Fruit fly (Drosophila melanogaster) whole organism, prepupa: Measurements from ENCODE around the gene DNAlig3.

ENCODE experiments used
- Blimp-1 ChIP-seq: fragments of 200-800 bp; sonication (Bioruptor generic); optimal IDR thresholded peaks from 3 replicates; lab custom pipeline; 2017; ENCODE audit warnings: missing biosample characterization, missing genetic modification characterization, mild to moderate bottlenecking, moderate library complexity, missing genetic modification reagents
- CG10631 ChIP-seq: fragments of 200-800 bp; sonication (Bioruptor generic); optimal IDR thresholded peaks from 2 replicates; lab custom pipeline; 2016; ENCODE audit warnings: missing biosample characterization, missing genetic modification characterization
- CG10669 ChIP-seq: fragments of 200-800 bp; sonication (Bioruptor generic); optimal IDR thresholded peaks from 3 replicates; lab custom pipeline; 2018; ENCODE audit warnings: missing biosample characterization, mild to moderate bottlenecking, missing genetic modification characterization, moderate library complexity
- CG11294 ChIP-seq: fragments of 200-800 bp; sonication (Bioruptor generic); IDR thresholded peaks from 2 replicates; pipeline ENCODE4 v1.3.6; 2022; ENCODE audit warnings: missing biosample characterization, missing genetic modification characterization
- CG11762 ChIP-seq: fragments of 200-800 bp; sonication (Bioruptor generic); optimal IDR thresholded peaks from 3 replicates; lab custom pipeline; 2016; ENCODE audit warnings: missing biosample characterization, missing genetic modification characterization; ENCODE audit not compliant: insufficient read depth
- CG11902 ChIP-seq: fragments of 200-800 bp; sonication (Bioruptor generic); optimal IDR thresholded peaks from 3 replicates; lab custom pipeline; 2016; ENCODE audit warnings: missing biosample characterization, missing genetic modification characterization
- CG15336 ChIP-seq: fragments of 200-800 bp; sonication (Bioruptor generic); IDR thresholded peaks from 2 replicates; pipeline ENCODE4 v1.3.6; 2022; ENCODE audit warnings: missing biosample characterization, missing genetic modification characterization
- CG16779 ChIP-seq: fragments of 200-800 bp; sonication (Bioruptor generic); optimal IDR thresholded peaks from 3 replicates; lab custom pipeline; 2017; ENCODE audit warnings: missing biosample characterization, mild to moderate bottlenecking, missing genetic modification characterization
- CG3032 ChIP-seq: fragments of 200-800 bp; optimal IDR thresholded peaks from 2 replicates; lab custom pipeline; 2019; ENCODE audit warnings: missing biosample characterization, mild to moderate bottlenecking, missing genetic modification characterization, moderate library complexity
- CG31627 ChIP-seq: fragments of 200-800 bp; sonication (Bioruptor generic); optimal IDR thresholded peaks from 3 replicates; lab custom pipeline; 2016; ENCODE audit warnings: missing biosample characterization, missing genetic modification characterization
- CG32006 ChIP-seq: fragments of 200-800 bp; sonication (Bioruptor generic); optimal IDR thresholded peaks from 3 replicates; lab custom pipeline; 2017; ENCODE audit warnings: missing biosample characterization, mild to moderate bottlenecking, missing genetic modification characterization
- CG3919 ChIP-seq: fragments of 200-800 bp; sonication (Bioruptor generic); optimal IDR thresholded peaks from 3 replicates; lab custom pipeline; 2016; ENCODE audit warnings: missing biosample characterization, missing genetic modification characterization
- CG4318 ChIP-seq: fragments of 200-800 bp; sonication (Bioruptor generic); optimal IDR thresholded peaks from 3 replicates; lab custom pipeline; 2017; ENCODE audit warnings: missing biosample characterization, mild to moderate bottlenecking, missing genetic modification characterization
- CG6163 ChIP-seq: fragments of 200-800 bp; sonication (Bioruptor generic); IDR thresholded peaks from 3 replicates; pipeline ENCODE4 v1.3.6; 2022; ENCODE audit warnings: missing biosample characterization, missing genetic modification characterization
- CG6276 ChIP-seq: fragments of 200-800 bp; sonication (Bioruptor generic); optimal IDR thresholded peaks from 2 replicates; lab custom pipeline; 2017; ENCODE audit warnings: missing biosample characterization, mild to moderate bottlenecking, missing genetic modification characterization
- CG6792 ChIP-seq: fragments of 200-800 bp; sonication (Bioruptor generic); optimal IDR thresholded peaks from 3 replicates; lab custom pipeline; 2016; ENCODE audit warnings: missing biosample characterization, missing genetic modification characterization
- CG6854 ChIP-seq: fragments of 200-800 bp; sonication (Bioruptor generic); optimal IDR thresholded peaks from 2 replicates; lab custom pipeline; 2017; ENCODE audit warnings: missing biosample characterization, mild to moderate bottlenecking, missing genetic modification characterization
- CG7368 ChIP-seq: fragments of 200-800 bp; sonication (Bioruptor generic); optimal IDR thresholded peaks from 3 replicates; lab custom pipeline; 2016; ENCODE audit warnings: missing biosample characterization, missing genetic modification characterization
- CG8119 ChIP-seq: fragments of 200-800 bp; sonication (Bioruptor generic); IDR thresholded peaks from 3 replicates; pipeline ENCODE4 v1.3.6; 2022; ENCODE audit warnings: missing biosample characterization, missing genetic modification characterization
- CG8632 ChIP-seq: fragments of 200-800 bp; sonication (Bioruptor generic); optimal IDR thresholded peaks from 3 replicates; lab custom pipeline; 2016; ENCODE audit warnings: missing biosample characterization, missing genetic modification characterization
- CG9139 ChIP-seq: fragments of 200-800 bp; sonication (Bioruptor generic); optimal IDR thresholded peaks from 3 replicates; lab custom pipeline; 2017; ENCODE audit warnings: missing biosample characterization, mild to moderate bottlenecking, missing genetic modification characterization
- Eip75B ChIP-seq: fragments of 200-800 bp; sonication (Bioruptor generic); optimal IDR thresholded peaks from 3 replicates; lab custom pipeline; 2016; ENCODE audit warnings: missing biosample characterization, missing genetic modification characterization
- Eip93F ChIP-seq: fragments of 200-800 bp; sonication (Bioruptor generic); optimal IDR thresholded peaks from 2 replicates; lab custom pipeline; 2016; ENCODE audit warnings: missing biosample characterization, mild to moderate bottlenecking, missing genetic modification characterization
- Ets21C ChIP-seq: fragments of 200-800 bp; sonication (Bioruptor generic); optimal IDR thresholded peaks from 3 replicates; lab custom pipeline; 2016; ENCODE audit warnings: missing biosample characterization, missing genetic modification characterization
- Ets96B ChIP-seq: fragments of 200-800 bp; optimal IDR thresholded peaks from 2 replicates; lab custom pipeline; 2019; ENCODE audit warnings: missing biosample characterization, mild to moderate bottlenecking, missing genetic modification characterization, moderate library complexity
- Gug ChIP-seq: fragments of 200-800 bp; sonication (Bioruptor generic); IDR thresholded peaks from 2 replicates; pipeline ENCODE4 v1.3.6; 2022; ENCODE audit warnings: missing biosample characterization, missing genetic modification characterization
- Hr38 ChIP-seq: sonication (Bioruptor generic); optimal IDR thresholded peaks from 2 replicates; lab custom pipeline; 2016; ENCODE audit warnings: missing biosample characterization, missing genetic modification characterization
- Hr39 ChIP-seq: fragments of 200-800 bp; sonication (Bioruptor generic); optimal IDR thresholded peaks from 2 replicates; lab custom pipeline; 2016; ENCODE audit warnings: missing biosample characterization, missing genetic modification characterization
- Hr4 ChIP-seq: fragments of 200-800 bp; sonication (Bioruptor generic); optimal IDR thresholded peaks from 3 replicates; lab custom pipeline; 2016; ENCODE audit warnings: missing biosample characterization, missing genetic modification characterization
- Lpt ChIP-seq: fragments of 200-800 bp; sonication (Bioruptor generic); optimal IDR thresholded peaks from 3 replicates; lab custom pipeline; 2016; ENCODE audit warnings: missing biosample characterization, missing genetic modification characterization
- Met ChIP-seq: fragments of 200-800 bp; sonication (Bioruptor generic); optimal IDR thresholded peaks from 3 replicates; lab custom pipeline; 2016; ENCODE audit warnings: missing biosample characterization, missing genetic modification characterization
- OdsH ChIP-seq: fragments of 200-800 bp; sonication (Bioruptor generic); optimal IDR thresholded peaks from 3 replicates; lab custom pipeline; 2016; ENCODE audit warnings: missing biosample characterization, missing genetic modification characterization
- Smox ChIP-seq: fragments of 200-800 bp; sonication (Bioruptor generic); optimal IDR thresholded peaks from 3 replicates; lab custom pipeline; 2016; ENCODE audit warnings: missing biosample characterization, missing genetic modification characterization
- Sox102F ChIP-seq: fragments of 200-800 bp; sonication (Bioruptor generic); optimal IDR thresholded peaks from 2 replicates; lab custom pipeline; 2016; ENCODE audit warnings: missing biosample characterization, mild to moderate bottlenecking, missing genetic modification characterization
- Sox14 ChIP-seq: fragments of 200-800 bp; sonication (Bioruptor generic); optimal IDR thresholded peaks from 3 replicates; lab custom pipeline; 2016; ENCODE audit warnings: missing biosample characterization, missing genetic modification characterization
- Sox15 ChIP-seq: fragments of 200-800 bp; sonication (Bioruptor generic); optimal IDR thresholded peaks from 3 replicates; lab custom pipeline; 2016; ENCODE audit warnings: missing biosample characterization, missing genetic modification characterization
- achi ChIP-seq: fragments of 200-800 bp; sonication (Bioruptor generic); optimal IDR thresholded peaks from 3 replicates; lab custom pipeline; 2016; ENCODE audit warnings: missing biosample characterization, missing genetic modification characterization
- acj6 ChIP-seq: fragments of 200-800 bp; sonication (Bioruptor generic); optimal IDR thresholded peaks from 3 replicates; lab custom pipeline; 2016; ENCODE audit warnings: missing biosample characterization, missing genetic modification characterization
- cyc ChIP-seq: fragments of 200-800 bp; sonication (Bioruptor generic); optimal IDR thresholded peaks from 3 replicates; lab custom pipeline; 2016; ENCODE audit warnings: missing biosample characterization, missing genetic modification characterization
- dac ChIP-seq: fragments of 200-800 bp; sonication (Bioruptor generic); optimal IDR thresholded peaks from 2 replicates; lab custom pipeline; 2017; ENCODE audit warnings: missing biosample characterization, mild to moderate bottlenecking, missing genetic modification characterization
- eg ChIP-seq: fragments of 200-800 bp; sonication (Bioruptor generic); IDR thresholded peaks from 3 replicates; pipeline ENCODE4 v1.3.6; 2022; ENCODE audit warnings: missing biosample characterization, missing genetic modification characterization
- esn ChIP-seq: fragments of 200-800 bp; sonication (Bioruptor generic); optimal IDR thresholded peaks from 2 replicates; lab custom pipeline; 2016; ENCODE audit warnings: missing biosample characterization, mild to moderate bottlenecking, missing genetic modification characterization, moderate library complexity
- fd59A ChIP-seq: fragments of 200-800 bp; sonication (Bioruptor generic); optimal IDR thresholded peaks from 2 replicates; lab custom pipeline; 2017; ENCODE audit warnings: missing biosample characterization, mild to moderate bottlenecking, missing genetic modification characterization, missing genetic modification reagents
- fd85E ChIP-seq: fragments of 200-800 bp; sonication (Bioruptor generic); optimal IDR thresholded peaks from 3 replicates; lab custom pipeline; 2016; ENCODE audit warnings: missing biosample characterization, missing genetic modification characterization
- fkh ChIP-seq: fragments of 200-800 bp; sonication (Bioruptor generic); optimal IDR thresholded peaks from 3 replicates; lab custom pipeline; 2017; ENCODE audit warnings: missing biosample characterization, mild to moderate bottlenecking, missing genetic modification characterization, moderate library complexity
- lz ChIP-seq: fragments of 200-800 bp; sonication (Bioruptor generic); optimal IDR thresholded peaks from 3 replicates; lab custom pipeline; 2016; ENCODE audit warnings: missing biosample characterization, missing genetic modification characterization
- net ChIP-seq: fragments of 200-800 bp; sonication (Bioruptor generic); optimal IDR thresholded peaks from 3 replicates; lab custom pipeline; 2016; ENCODE audit warnings: missing biosample characterization, missing genetic modification characterization
- pdm3 ChIP-seq: fragments of 200-800 bp; sonication (Bioruptor generic); optimal IDR thresholded peaks from 3 replicates; lab custom pipeline; 2016; ENCODE audit warnings: missing biosample characterization, missing genetic modification characterization
- salr ChIP-seq, 2 experiments: fragments of 200-800 bp; sonication (Bioruptor generic); optimal IDR thresholded peaks; 3 replicates each; lab custom pipeline; 2016 to 2018; ENCODE audit warnings: missing biosample characterization in 2 of 2, missing genetic modification characterization in 2 of 2, mild to moderate bottlenecking in 1 of 2
- spab ChIP-seq: fragments of 200-800 bp; sonication (Bioruptor generic); optimal IDR thresholded peaks from 2 replicates; lab custom pipeline; 2017; ENCODE audit warnings: missing biosample characterization, mild to moderate bottlenecking, missing genetic modification characterization, missing genetic modification reagents
- svp ChIP-seq: fragments of 200-800 bp; sonication (Bioruptor generic); peaks from one replicate; lab custom pipeline; 2016; ENCODE audit warnings: missing biosample characterization, missing genetic modification characterization
- topi ChIP-seq: fragments of 200-800 bp; sonication (Bioruptor generic); optimal IDR thresholded peaks from 3 replicates; lab custom pipeline; 2016; ENCODE audit warnings: missing biosample characterization, missing genetic modification characterization
- vri ChIP-seq: fragments of 200-800 bp; sonication (Bioruptor generic); optimal IDR thresholded peaks from 3 replicates; lab custom pipeline; 2016; ENCODE audit warnings: missing biosample characterization, mild to moderate bottlenecking, missing genetic modification characterization

DNAlig3 gene

DNA sequence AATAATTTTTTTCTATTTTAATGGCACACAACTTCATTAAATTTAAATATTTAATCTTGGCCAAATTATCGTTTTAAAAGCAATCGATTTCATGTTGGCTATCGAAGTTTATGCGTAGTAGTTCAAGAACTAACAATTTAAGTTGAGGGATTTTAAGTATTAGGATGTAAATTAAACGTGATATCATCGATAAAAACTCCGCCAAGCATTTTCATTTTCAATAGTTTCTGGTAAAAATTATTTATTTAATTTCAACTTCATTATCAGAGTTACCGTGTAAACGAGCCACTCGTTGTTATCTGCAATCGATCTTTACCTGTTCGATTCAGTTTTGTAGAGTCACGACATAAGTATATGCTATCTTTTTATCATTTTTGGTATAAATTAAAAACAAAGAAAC lies 1.3 kb upstream of the DNAlig3 start:
- peak; percentile 96 for TF ChIP-seq CG11902
- TF ChIP-seq cyc (GFP tag; lab: Kevin White, UChicago), result peak; percentile 99
- peak; percentile 96 for TF ChIP-seq Smox (GFP tag; lab: Kevin White, UChicago)
- peak; percentile 100 for TF ChIP-seq CG6163 (GFP tag; lab: Robert Waterston, UW)
- TF ChIP-seq Lpt (GFP tag; lab: Kevin White, UChicago), result peak; percentile 81
- peak; percentile 91 for TF ChIP-seq fd59A
- peak; percentile 94 for TF ChIP-seq CG8119 (GFP tag; lab: Robert Waterston, UW)
- peak; percentile 92 for TF ChIP-seq CG32006 (GFP tag; lab: Kevin White, UChicago)
- TF ChIP-seq Blimp-1 (GFP tag; lab: Kevin White, UChicago), result peak; percentile 93
- TF ChIP-seq achi (GFP tag; lab: Kevin White, UChicago), result peak; percentile 94
- TF ChIP-seq Hr38 (GFP tag; lab: Kevin White, UChicago), result no peak
- TF ChIP-seq CG15336 (GFP tag; lab: Robert Waterston, UW), result peak; percentile 95
- peak; percentile 94 for TF ChIP-seq CG6276
- TF ChIP-seq dac (GFP tag; lab: Kevin White, UChicago), result peak; percentile 86
- TF ChIP-seq OdsH (GFP tag; lab: Kevin White, UChicago), result peak; percentile 95
- TF ChIP-seq Gug (GFP tag; lab: Robert Waterston, UW), result peak; percentile 85
- TF ChIP-seq CG31627, result peak; percentile 96
- peak; percentile 73 for TF ChIP-seq fkh
- TF ChIP-seq CG16779 (tag; lab: Kevin White, UChicago), result peak; percentile 92
- TF ChIP-seq CG7368 (GFP tag; lab: Kevin White, UChicago), result peak; percentile 98
- TF ChIP-seq CG9139 (GFP tag; lab: Kevin White, UChicago), result peak; percentile 96
- TF ChIP-seq CG4318 (GFP tag; lab: Kevin White, UChicago), result peak; percentile 88
- peak; percentile 91 for TF ChIP-seq CG10631
- peak; percentile 98 for TF ChIP-seq eg (GFP tag; lab: Robert Waterston, UW)
- TF ChIP-seq Sox14 (GFP tag; lab: Kevin White, UChicago), result peak; percentile 96
- TF ChIP-seq Hr4 (GFP tag; lab: Kevin White, UChicago), result peak; percentile 93
- TF ChIP-seq CG8632 (GFP tag; lab: Kevin White, UChicago), result peak; percentile 97
- TF ChIP-seq topi, result peak; percentile 100
- TF ChIP-seq CG6854, result peak; percentile 99
- peak; percentile 98 for TF ChIP-seq Ets96B (tag; lab: Kevin White, UChicago)
- peak; percentile 98 for TF ChIP-seq CG3032
- TF ChIP-seq esn (GFP tag; lab: Kevin White, UChicago), result peak; percentile 98
- TF ChIP-seq lz (GFP tag; lab: Kevin White, UChicago), result peak; percentile 97
- TF ChIP-seq Met (GFP tag; lab: Kevin White, UChicago), result peak; percentile 97
- peak; percentile 98 for TF ChIP-seq spab (GFP tag; lab: Kevin White, UChicago)
- peak; percentile 95 for TF ChIP-seq vri (GFP tag; lab: Kevin White, UChicago)
- TF ChIP-seq Sox15 (GFP tag; lab: Kevin White, UChicago), result peak; percentile 90
- TF ChIP-seq pdm3, result peak; percentile 93
- peak; percentile 96 for TF ChIP-seq CG6792
- peak; percentile 96 for TF ChIP-seq CG10669
- peak; percentile 98 for TF ChIP-seq Sox102F (GFP tag; lab: Kevin White, UChicago)
- TF ChIP-seq Eip93F (GFP tag; lab: Kevin White, UChicago), result peak; percentile 96
- peak; percentile 92 for TF ChIP-seq Ets21C
- TF ChIP-seq salr (GFP tag; optimal IDR thresholded peaks at IDR 0.05; lab: Kevin White, UChicago), result peak in 1 of 2 experiments; percentile 94
- TF ChIP-seq Eip75B (GFP tag; lab: Kevin White, UChicago), result peak; percentile 95
- peak; percentile 94 for TF ChIP-seq Hr39 (GFP tag; lab: Kevin White, UChicago)
- peak; percentile 93 for TF ChIP-seq acj6
- TF ChIP-seq fd85E (GFP tag; lab: Kevin White, UChicago), result peak; percentile 97
- TF ChIP-seq CG11762 (GFP tag; lab: Kevin White, UChicago), result peak; percentile 99
- TF ChIP-seq CG11294 (GFP tag; lab: Robert Waterston, UW), result peak; percentile 75
- peak; percentile 99 for TF ChIP-seq svp (GFP tag; lab: Kevin White, UChicago)
- TF ChIP-seq CG3919 (GFP tag; lab: Kevin White, UChicago), result peak; percentile 100
- peak; percentile 94 for TF ChIP-seq net
